Fruit fly (Drosophila melanogaster): ENCODE results near the gene nbs.

Gene nbs

DNA sequence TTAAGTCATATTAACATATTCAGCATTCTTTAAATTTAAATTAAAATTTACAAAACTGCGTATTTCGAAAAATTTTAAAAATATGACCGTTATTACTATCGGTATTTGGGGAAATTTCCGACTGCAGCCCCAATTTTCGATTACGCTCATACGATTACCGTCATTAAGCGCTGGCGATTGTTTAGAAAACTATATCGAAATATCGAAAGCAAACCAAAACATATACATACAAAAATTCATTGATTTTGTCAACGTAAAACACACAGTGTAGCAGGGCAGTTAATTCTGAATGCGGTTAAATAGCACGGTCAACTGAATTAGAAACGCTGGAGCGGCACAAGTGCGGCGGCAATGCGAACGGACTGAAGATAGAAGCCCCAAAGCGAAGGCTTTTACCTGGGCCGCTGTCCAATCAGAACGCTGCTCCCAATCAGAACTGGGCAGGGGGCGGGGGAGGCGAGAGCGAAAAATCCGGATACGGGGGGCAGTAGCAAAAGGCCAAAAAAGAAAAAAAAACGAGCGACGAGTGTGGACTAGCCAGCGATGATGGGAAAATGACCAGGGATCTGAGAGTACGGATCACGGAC is 18.7 kb downstream of the nbs start, which contains the start of gene CG16711:
CG16711 (plus strand) TSS at position 170 of the 587 bp plus-strand sequence.
- TF ChIP-seq CG8478 (optimal IDR thresholded peaks at IDR 0.05): no peak
- TF ChIP-seq CTCF (optimal IDR thresholded peaks at IDR 0.05): no peak

DNA sequence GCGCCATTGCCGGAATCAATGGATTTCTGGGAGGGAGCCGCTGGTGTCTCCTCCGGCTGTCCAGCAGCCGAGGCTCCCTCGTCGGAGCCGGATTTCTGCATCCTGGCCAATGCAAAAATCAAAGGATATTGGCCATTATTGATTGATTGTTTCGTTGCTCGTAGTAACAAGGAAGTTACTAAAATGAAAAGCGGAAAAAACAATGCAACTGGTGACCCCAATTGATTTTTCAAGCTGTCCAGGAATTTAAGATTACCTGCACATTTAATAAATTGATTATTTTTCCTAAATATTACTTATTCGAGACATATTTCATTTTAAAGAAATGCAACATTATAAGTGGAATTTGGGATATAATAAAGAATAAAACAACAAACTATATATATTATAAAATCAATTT is 19.5 kb downstream of the nbs start, which contains the start of gene CG6761:
CG6761 (minus strand) TSS at position 101 of the 400 bp plus-strand sequence.
- no peak for TF ChIP-seq CTCF (optimal IDR thresholded peaks at IDR 0.05)
- no peak for TF ChIP-seq CG8478 (optimal IDR thresholded peaks at IDR 0.05)

DNA sequence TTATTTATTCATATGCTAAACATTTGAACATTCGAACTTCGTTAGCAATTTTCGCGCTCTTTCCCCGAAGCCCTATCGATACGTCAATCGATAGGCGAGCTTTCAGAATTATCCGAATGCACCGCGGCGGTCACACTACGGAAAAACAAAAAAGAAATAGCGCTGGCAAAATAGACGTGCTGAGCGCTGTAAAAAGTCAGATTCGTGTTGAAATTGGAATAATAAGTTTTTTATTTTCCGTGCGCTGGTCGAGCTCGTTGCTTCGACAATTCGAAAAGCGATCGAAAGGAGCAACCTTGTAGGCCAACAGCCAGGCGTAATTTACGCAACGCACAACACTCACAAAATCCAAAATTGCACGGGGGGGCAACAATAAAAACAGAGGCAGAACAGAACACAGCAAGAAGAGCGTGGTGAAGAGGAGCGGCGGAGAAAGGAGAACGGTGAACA is 24.8 kb downstream of the nbs start, which contains the start of gene Ubc4:
Ubc4 (plus strand) TSS at position 144 of the 450 bp plus-strand sequence.
- no peak for TF ChIP-seq CG8478 (optimal IDR thresholded peaks at IDR 0.05)
- TF ChIP-seq CTCF (optimal IDR thresholded peaks at IDR 0.05): no peak

DNA sequence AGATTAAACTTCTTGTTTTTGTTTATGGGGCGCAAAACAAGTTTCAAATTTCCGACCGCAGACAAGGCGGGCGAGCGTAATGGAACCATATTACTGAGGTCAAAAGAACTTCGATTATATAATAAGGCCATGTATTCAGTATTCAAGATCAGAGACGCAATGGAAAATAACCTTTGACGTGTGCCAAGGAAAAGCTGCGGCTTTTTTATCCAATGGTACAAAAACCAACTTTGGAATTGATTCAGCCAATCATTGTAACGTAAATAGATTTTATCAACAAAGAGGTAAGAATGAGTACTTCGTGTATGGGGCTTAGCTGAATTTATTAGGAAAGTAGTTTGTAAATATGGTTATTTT is 25.5 kb downstream of the nbs start:
- TF ChIP-seq CTCF (optimal IDR thresholded peaks at IDR 0.05) (no peak), CG8478 (optimal IDR thresholded peaks at IDR 0.05) (no peak)

DNA sequence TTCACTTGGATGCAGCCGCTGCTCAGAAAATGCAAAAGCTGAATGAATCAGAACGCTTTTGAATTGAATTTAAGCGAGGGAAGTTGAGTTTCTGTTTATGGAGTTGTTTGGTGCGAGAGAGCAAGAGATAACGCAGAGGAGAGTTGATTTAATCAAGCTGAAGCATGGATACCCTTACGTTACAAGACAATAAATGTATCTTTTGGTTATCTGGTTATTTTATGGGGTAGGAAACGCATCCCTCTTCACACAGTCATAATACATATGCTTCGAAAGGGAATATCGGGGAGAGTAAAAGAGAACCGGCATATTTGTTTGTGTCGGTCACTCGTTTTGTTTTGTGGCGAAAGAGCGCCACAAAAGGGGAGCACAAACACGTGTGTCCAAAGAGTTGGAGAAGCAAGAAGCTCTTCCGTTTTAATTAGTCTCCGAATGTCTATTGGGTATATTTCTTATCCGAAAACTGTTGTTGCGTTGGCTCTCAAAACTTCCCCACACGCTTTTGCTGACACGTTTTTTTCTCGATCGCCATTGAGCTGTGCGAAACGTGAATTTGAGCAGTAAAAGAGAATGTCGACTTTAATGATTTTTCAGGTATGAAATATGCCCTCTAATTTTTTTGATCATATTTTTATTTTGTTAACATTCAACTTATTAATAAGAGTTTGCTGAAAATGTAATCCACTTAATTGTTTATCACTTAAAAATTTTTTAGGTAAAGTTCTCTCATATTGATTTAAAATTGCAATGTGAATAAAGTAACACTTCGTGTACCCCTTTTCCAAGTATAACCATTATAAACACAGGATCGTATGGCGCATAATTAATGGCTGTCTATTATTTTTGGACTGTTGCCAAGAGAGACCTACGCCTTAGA is 26.1 kb downstream of the nbs start, which contains the start of gene Prps:
Prps (minus strand) TSS at position 51 of the 877 bp plus-strand sequence.
- TF ChIP-seq CG8478 (optimal IDR thresholded peaks at IDR 0.05) (no peak), CTCF (optimal IDR thresholded peaks at IDR 0.05) (no peak)

DNA sequence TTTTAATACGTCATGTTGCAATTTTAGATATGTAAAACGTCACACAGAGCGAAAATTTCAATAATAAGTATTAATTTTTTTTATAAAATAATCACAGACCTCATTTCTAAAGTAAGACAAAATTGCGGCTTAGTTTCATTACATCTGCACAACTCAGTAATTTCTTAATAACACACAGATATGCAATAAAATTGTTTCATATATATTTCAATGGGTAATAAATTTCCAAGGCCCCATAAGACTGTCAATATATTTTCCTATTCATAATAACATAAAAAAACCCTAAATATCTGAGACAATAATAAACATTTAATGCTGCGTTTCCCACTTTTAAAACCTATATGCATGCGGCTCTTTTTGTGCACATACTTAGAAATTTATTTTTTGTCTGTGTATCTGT is 27.3 kb downstream of the nbs start:
- TF ChIP-seq CTCF (optimal IDR thresholded peaks at IDR 0.05) (no peak), CG8478 (optimal IDR thresholded peaks at IDR 0.05) (no peak)

DNA sequence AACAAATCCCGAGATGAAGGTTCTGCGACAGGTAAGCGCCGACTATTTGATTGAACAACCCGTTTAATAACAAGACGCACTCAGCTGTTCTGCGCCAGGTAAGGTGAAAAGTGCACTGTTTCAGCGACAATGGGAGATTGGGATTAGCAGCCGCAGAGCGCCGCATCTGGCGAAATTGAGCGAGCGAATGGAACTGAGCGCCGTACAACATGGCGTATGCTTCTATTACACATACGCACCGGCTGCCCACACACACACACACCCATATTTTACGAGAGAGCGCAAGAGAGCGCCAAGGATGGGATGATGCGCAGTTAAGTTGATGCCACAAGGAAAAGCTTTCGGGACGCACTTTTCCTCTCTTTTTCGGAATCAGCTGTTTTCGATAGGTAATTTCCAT is 27.8 kb downstream of the nbs start:
- TF ChIP-seq CG8478 (optimal IDR thresholded peaks at IDR 0.05) (no peak), CTCF (optimal IDR thresholded peaks at IDR 0.05) (no peak)

DNA sequence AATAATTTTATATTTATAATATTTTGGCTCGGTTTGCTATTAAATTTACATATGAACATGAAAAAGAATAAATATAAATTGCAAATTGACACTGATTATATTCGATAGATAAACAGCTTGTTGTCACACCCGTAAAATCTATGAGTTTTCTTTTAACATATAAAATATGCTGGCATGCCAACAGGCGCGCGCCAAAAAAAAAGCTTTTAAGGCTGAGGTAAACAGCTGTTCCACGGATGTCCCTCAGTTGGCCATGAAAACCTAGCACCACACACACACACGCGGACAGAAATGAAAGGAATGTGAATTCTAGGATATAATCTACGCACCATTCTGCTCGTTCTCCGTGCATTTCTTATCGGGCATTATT is 28.1 kb downstream of the nbs start:
- no peak for TF ChIP-seq CTCF (optimal IDR thresholded peaks at IDR 0.05)
- TF ChIP-seq CG8478 (optimal IDR thresholded peaks at IDR 0.05): no peak

DNA sequence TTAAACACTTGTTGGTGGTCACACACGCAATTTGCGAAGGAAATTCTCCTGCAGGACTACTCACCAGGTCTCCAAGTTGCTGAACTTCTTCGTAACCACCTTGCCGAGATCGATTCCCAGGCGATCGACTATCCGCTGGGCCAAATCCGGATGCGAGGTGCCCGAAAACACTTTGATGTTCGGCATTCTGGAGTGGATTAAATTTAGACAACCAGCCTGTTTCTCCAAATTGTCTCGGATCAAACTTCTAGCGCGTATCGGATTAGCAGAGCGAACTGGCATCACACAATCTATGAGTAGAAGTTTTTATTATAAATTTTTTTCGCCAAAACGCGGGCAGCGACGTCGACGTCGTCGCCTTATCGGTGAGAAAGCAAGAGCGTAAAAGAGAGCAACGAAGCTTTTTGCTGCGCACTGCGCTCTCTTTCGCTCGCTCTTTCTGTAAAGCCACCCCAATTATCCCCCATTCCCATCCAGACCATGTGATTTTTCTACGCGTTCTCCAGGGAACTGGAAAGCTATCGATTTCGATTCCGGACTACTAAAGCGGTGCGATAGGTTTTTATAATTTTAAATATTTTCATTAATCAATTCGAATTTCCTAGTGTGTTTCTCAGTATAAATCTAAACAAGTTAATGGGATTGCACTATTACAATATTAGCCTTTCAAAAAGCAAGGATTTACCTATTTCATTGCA is 28.7 kb downstream of the nbs start:
- no peak for TF ChIP-seq CTCF (optimal IDR thresholded peaks at IDR 0.05)
- TF ChIP-seq CG8478 (optimal IDR thresholded peaks at IDR 0.05): no peak

DNA sequence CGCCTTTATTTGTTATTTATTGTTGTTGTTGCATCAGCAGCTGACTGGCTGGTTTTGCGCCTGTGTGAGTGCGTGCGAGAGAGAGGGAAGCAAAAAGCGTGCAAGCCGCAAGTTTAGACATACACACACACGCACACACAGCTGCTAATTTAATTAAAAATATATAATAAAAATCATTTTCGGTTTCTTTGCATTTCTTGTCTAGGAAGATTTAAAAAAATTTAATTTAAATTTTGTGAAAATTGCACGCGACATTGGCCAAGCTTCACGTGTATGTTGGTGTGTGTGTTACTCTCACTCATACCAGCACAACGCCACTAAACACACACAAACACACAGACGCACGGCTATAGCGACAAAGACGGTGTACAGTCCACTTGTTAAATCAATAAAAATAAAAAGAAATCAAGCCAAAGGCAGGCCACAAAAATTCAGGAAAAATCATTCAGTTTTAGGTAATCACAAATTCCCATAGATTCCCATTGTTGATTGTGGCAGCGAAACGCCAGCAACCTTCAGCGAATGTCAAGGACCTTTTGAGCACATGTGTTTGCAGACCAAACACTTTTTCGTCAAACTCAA is 29.4 kb downstream of the nbs start:
- no peak for TF ChIP-seq CG8478 (optimal IDR thresholded peaks at IDR 0.05)
- TF ChIP-seq CTCF (optimal IDR thresholded peaks at IDR 0.05): no peak

DNA sequence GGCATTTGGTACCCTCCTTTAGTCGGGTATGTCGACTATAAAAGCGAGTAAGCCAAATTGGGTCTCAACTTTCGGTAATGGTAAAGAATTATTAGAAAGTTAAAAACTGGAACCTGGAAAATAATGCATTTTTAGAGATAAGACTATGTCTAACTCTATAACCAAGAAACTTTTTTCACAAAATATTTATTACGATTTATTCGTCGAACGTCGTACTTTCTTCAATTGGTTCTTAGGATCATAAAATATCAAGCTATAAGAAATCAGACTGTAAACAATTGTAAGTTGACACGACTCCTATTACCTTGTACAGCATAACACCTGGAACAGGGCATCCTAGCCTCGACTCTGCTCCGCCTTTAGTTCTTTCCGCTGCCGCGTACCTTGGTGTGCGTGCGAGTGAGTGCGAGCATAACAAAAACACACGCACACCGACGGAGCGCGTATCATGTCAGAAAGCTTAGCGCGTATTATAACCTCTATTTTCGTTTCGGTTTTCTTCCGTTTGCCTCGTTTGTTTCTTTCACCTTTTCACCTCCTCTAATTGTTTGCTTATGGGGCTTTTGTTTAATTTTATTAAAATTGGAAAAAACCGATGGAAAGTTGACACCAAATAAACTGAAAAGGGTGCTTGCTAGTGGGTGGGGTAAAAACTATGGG is 30.0 kb downstream of the nbs start:
- TF ChIP-seq CTCF (optimal IDR thresholded peaks at IDR 0.05): no peak
- TF ChIP-seq CG8478 (optimal IDR thresholded peaks at IDR 0.05): no peak

DNA sequence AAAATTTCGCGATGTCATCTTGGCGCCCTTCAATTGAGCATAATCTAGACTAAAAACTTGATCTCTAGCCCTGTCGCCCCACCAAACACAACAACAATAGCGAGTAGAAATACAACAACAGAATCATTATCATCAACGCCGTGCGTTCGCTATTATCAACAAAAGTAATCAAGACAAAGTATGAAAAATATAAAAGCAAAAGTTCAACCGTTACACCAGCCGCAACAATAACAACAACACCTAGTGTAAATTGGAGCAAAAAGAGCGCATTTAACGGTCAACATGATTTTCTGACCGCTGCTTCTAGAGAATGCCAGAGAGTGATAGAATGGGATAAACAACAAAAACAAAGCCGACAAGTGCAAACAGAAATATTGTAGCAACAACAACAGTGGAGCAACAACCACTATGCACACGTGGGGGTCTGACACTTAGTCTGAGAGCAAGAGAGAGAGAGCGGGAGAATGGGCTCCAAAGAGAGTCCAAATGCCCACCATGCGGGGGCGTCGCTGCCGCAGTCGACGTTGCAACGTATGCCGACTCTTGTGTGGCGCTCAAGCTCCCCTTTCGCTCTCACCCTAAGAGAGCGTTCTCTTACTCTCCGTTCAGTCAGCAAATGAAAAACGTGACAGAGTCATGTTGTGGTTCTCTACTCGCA is 30.6 kb downstream of the nbs start:
- TF ChIP-seq CTCF (optimal IDR thresholded peaks at IDR 0.05) (no peak), CG8478 (optimal IDR thresholded peaks at IDR 0.05) (no peak)

DNA sequence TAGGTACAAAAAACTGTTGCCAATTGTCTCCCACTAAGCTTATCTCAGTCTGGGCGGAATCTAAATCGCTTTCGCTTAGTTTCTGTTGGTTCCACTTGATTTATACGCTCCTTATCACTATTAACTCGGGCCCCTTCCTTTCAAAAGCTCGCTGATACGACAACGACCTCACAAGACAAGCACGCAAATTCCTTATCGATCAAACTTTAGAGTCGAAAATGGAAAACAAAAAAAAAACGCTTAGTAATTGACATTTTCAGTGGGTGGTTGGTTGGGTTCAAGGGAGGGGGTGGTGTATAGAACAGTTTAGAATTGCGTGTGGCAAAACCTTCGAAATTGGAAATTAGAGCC is 31.5 kb downstream of the nbs start:
- TF ChIP-seq CG8478 (optimal IDR thresholded peaks at IDR 0.05): no peak
- TF ChIP-seq CTCF (optimal IDR thresholded peaks at IDR 0.05): no peak

DNA sequence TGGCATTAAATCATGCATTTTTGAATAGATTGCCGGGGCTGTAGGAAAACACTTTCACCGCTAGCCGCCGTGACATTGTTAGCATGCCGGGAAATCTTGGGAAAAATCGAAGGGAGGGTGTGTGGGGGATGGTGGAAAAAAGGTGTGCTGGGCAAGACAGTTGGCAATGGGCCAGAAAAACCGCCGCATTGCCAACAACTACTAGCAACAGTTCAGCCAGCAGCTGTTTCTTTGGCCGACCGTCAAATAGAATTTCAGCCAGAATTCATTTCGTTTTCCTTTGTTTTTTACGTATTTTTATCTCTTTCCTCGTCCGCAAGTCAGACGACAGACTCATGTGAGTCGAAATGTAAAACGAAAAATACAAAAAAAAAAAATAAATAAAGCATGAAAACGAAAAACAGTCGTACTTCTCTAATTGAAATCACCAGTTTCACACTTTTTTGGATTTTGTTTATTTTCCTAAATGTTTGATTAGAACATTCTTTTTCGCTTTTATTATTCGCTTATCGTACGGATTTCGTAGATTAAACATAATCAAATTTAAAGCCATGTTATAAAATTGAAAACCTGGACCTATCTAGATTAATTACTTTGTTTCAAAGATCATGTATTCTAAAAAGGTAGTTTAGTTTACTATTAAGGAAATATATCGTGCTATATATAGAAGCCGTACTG is 32.1 kb downstream of the nbs start:
- TF ChIP-seq CG8478 (optimal IDR thresholded peaks at IDR 0.05) (no peak), CTCF (optimal IDR thresholded peaks at IDR 0.05) (no peak)
